Fruit fly (Drosophila melanogaster): ENCODE data around the gene Cep135.

dm6 chr3L:15123736-15124135 lies 7.2 kb downstream of the Cep135 start:
- TF ChIP-seq usp (GFP tag; optimal IDR thresholded peaks at IDR 0.05), result no peak
- no peak for TF ChIP-seq pan (optimal IDR thresholded peaks at IDR 0.05)
